Worm (Caenorhabditis elegans) whole organism, L4 larva: Measurements from ENCODE around the gene hsp-75.

Source experiments
- F49E8.2 ChIP-seq: sonication (generic microtip); optimal IDR thresholded peaks from 2 replicates; lab custom pipeline; 2016; ENCODE audit warnings: missing compliant biosample characterization, mild to moderate bottlenecking, missing genetic modification characterization, borderline replicate concordance
- T20F7.1 ChIP-seq: fragments of 200-800 bp; sonication (Bioruptor generic); optimal IDR thresholded peaks from 2 replicates; lab custom pipeline; 2018; ENCODE audit warnings: mild to moderate bottlenecking, missing genetic modification characterization, missing compliant biosample characterization
- attf-4 ChIP-seq: sonication (generic microtip); optimal IDR thresholded peaks from 3 replicates; lab custom pipeline; 2017; ENCODE audit warnings: missing biosample characterization, missing genetic modification characterization
- dmd-8 ChIP-seq: fragments of 200-800 bp; sonication (Bioruptor generic); IDR thresholded peaks from 2 replicates; pipeline ENCODE4 v1.3.6; 2022; ENCODE audit warnings: missing genetic modification characterization, missing compliant biosample characterization
- duxl-1 ChIP-seq: sonication (generic microtip); optimal IDR thresholded peaks from 2 replicates; lab custom pipeline; 2016; ENCODE audit warnings: mild to moderate bottlenecking, missing genetic modification characterization, moderate library complexity, missing compliant biosample characterization; ENCODE audit not compliant: poor library complexity
- fkh-10 ChIP-seq: fragments of 150-350 bp; optimal IDR thresholded peaks from 2 replicates; lab custom pipeline; 2014; ENCODE audit warnings: missing biosample characterization, missing genetic modification reagents, missing genetic modification characterization
- lin-13 ChIP-seq: fragments of 150-350 bp; optimal IDR thresholded peaks from 2 replicates; lab custom pipeline; 2014; ENCODE audit warnings: missing biosample characterization, missing genetic modification reagents, missing genetic modification characterization
- lin-38 ChIP-seq: fragments of 200-800 bp; sonication (Bioruptor generic); IDR thresholded peaks from 2 replicates; pipeline ENCODE4 v1.3.6; 2022; ENCODE audit warnings: missing genetic modification reagents, missing genetic modification characterization, missing compliant biosample characterization
- nhr-11 ChIP-seq: fragments of 150-350 bp; optimal IDR thresholded peaks from 2 replicates; lab custom pipeline; 2014; ENCODE audit warnings: missing biosample characterization, missing genetic modification characterization
- pqm-1 ChIP-seq: sonication (generic microtip); optimal IDR thresholded peaks from 2 replicates; lab custom pipeline; 2017; ENCODE audit warnings: missing biosample characterization, missing genetic modification characterization
- spr-3 ChIP-seq: fragments of 200-800 bp; sonication (Bioruptor generic); optimal IDR thresholded peaks from 2 replicates; lab custom pipeline; 2018; ENCODE audit warnings: mild to moderate bottlenecking, missing genetic modification characterization, missing compliant biosample characterization
- zag-1 ChIP-seq: fragments of 150-350 bp; optimal IDR thresholded peaks from 2 replicates; lab custom pipeline; 2014; ENCODE audit warnings: missing biosample characterization, missing genetic modification characterization
- ztf-11 ChIP-seq: fragments of 150-350 bp; optimal IDR thresholded peaks from 2 replicates; lab custom pipeline; 2014; ENCODE audit warnings: missing biosample characterization, missing genetic modification characterization
- ztf-7 ChIP-seq: fragments of 150-350 bp; optimal IDR thresholded peaks from 2 replicates; lab custom pipeline; 2014; ENCODE audit warnings: missing biosample characterization, missing genetic modification characterization

DNA sequence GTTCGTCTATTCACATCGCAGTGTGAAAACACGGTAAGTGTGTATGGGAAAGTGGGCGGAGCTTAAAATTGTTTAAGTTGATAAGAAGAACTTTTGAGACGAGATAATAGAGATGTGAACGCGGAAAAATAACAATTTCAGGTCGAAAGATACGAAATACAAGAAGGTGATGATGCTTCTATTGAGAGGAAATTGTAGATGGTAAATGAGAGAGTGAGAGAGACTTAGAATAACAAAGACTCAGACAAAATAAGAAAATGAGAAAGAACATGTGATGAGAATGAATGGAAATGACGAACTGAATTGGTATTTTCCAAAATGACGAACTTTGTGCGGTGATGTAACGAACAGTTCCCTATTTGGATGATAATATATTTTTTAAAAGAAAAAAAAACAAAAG is 44.6 kb upstream of the hsp-75 start:
- TF ChIP-seq pqm-1 = no peak
- TF ChIP-seq ztf-7 (tag; lab: Kevin White, UChicago) = no peak
- TF ChIP-seq attf-4 (tag; lab: Kevin White, UChicago) = no peak
- TF ChIP-seq nhr-11 (tag; lab: Kevin White, UChicago) = no peak
- no peak for TF ChIP-seq F49E8.2 (tag; lab: Kevin White, UChicago)
- TF ChIP-seq lin-13 (GFP tag; lab: Kevin White, UChicago) = no peak
- no peak for TF ChIP-seq T20F7.1
- no peak for TF ChIP-seq ztf-11 (tag; lab: Kevin White, UChicago)
- TF ChIP-seq duxl-1 (tag; lab: Kevin White, UChicago) = no peak
- no peak for TF ChIP-seq dmd-8 (GFP tag; lab: Robert Waterston, UW)
- TF ChIP-seq lin-38 (GFP tag; lab: Robert Waterston, UW) = no peak
- TF ChIP-seq fkh-10 (GFP tag; lab: Kevin White, UChicago) = no peak
- no peak for TF ChIP-seq spr-3 (GFP tag; lab: Kevin White, UChicago)
- TF ChIP-seq zag-1 (tag; lab: Kevin White, UChicago) = no peak
